Fruit fly (Drosophila melanogaster) whole organism, embryonic: ENCODE data around the gene Pep.

Source experiments
- Adf1 ChIP-seq: fragments of 200-800 bp; sonication (Bioruptor generic); IDR thresholded peaks from 2 replicates; pipeline ENCODE4 v1.3.6; 2022; ENCODE audit warnings: missing biosample characterization, missing genetic modification characterization
- BEAF-32 ChIP-seq: fragments of 200-800 bp; sonication (Bioruptor generic); optimal IDR thresholded peaks from 3 replicates; lab custom pipeline; 2017; ENCODE audit warnings: missing biosample characterization, missing genetic modification characterization, mild to moderate bottlenecking, moderate library complexity, missing genetic modification reagents
- CG10321 ChIP-seq: fragments of 200-800 bp; sonication (Bioruptor generic); IDR thresholded peaks from 2 replicates; pipeline ENCODE4 v1.3.6; 2022; ENCODE audit warnings: missing biosample characterization, missing genetic modification characterization
- CG12769 ChIP-seq: fragments of 200-800 bp; sonication (Bioruptor generic); optimal IDR thresholded peaks from 2 replicates; lab custom pipeline; 2019; ENCODE audit warnings: missing biosample characterization, mild to moderate bottlenecking, missing genetic modification characterization, moderate library complexity
- CG14441 ChIP-seq: fragments of 200-800 bp; sonication (Bioruptor generic); IDR thresholded peaks from 2 replicates; pipeline ENCODE4 v1.3.6; 2022; ENCODE audit warnings: missing biosample characterization, missing genetic modification characterization
- CG14667 ChIP-seq: fragments of 200-800 bp; sonication (Bioruptor generic); IDR thresholded peaks from 2 replicates; pipeline ENCODE4 v1.3.6; 2022; ENCODE audit warnings: missing biosample characterization, missing genetic modification characterization
- CG1529 ChIP-seq: fragments of 200-800 bp; sonication (Bioruptor generic); optimal IDR thresholded peaks from 3 replicates; lab custom pipeline; 2018; ENCODE audit warnings: missing biosample characterization, missing genetic modification characterization
- CG16863 ChIP-seq: fragments of 200-800 bp; sonication (Bioruptor generic); optimal IDR thresholded peaks from 3 replicates; lab custom pipeline; 2016; ENCODE audit warnings: missing biosample characterization, missing genetic modification characterization
- CG2120 ChIP-seq: fragments of 200-800 bp; sonication (Bioruptor generic); optimal IDR thresholded peaks from 3 replicates; lab custom pipeline; 2016; ENCODE audit warnings: missing biosample characterization, missing genetic modification characterization
- CG2875 ChIP-seq: fragments of 200-800 bp; sonication (Bioruptor generic); optimal IDR thresholded peaks from 2 replicates; lab custom pipeline; 2017; ENCODE audit warnings: missing biosample characterization, mild to moderate bottlenecking, missing genetic modification characterization, missing genetic modification reagents
- CG31224 ChIP-seq: fragments of 200-800 bp; sonication (Bioruptor generic); IDR thresholded peaks from 2 replicates; pipeline ENCODE4 v1.3.6; 2022; ENCODE audit warnings: missing biosample characterization, missing genetic modification characterization
- CG34224 ChIP-seq: fragments of 200-800 bp; sonication (Bioruptor generic); IDR thresholded peaks from 3 replicates; pipeline ENCODE4 v1.3.6; 2022; ENCODE audit warnings: missing biosample characterization, missing genetic modification characterization; ENCODE audit not compliant: partially characterized antibody
- CG34376 ChIP-seq: fragments of 200-800 bp; sonication (Bioruptor generic); optimal IDR thresholded peaks from 2 replicates; lab custom pipeline; 2018; ENCODE audit warnings: missing biosample characterization, mild to moderate bottlenecking, missing genetic modification characterization
- CG4424 ChIP-seq: fragments of 200-800 bp; sonication (Bioruptor generic); optimal IDR thresholded peaks from 3 replicates; lab custom pipeline; 2016; ENCODE audit warnings: missing biosample characterization, missing genetic modification characterization
- CG5180 ChIP-seq: fragments of 200-800 bp; sonication (Bioruptor generic); optimal IDR thresholded peaks from 3 replicates; lab custom pipeline; 2017; ENCODE audit warnings: missing biosample characterization, missing genetic modification characterization, mild to moderate bottlenecking, moderate library complexity, missing genetic modification reagents
- CG6175 ChIP-seq: fragments of 200-800 bp; sonication (Bioruptor generic); IDR thresholded peaks from 3 replicates; pipeline ENCODE4 v1.3.6; 2022; ENCODE audit warnings: missing biosample characterization, missing genetic modification characterization
- CG6813 ChIP-seq: fragments of 200-800 bp; sonication (Bioruptor generic); optimal IDR thresholded peaks from 2 replicates; lab custom pipeline; 2017; ENCODE audit warnings: missing biosample characterization, missing genetic modification characterization, mild to moderate bottlenecking, moderate library complexity, missing genetic modification reagents
- CG7963 ChIP-seq: fragments of 200-800 bp; sonication (Bioruptor generic); IDR thresholded peaks from 3 replicates; pipeline ENCODE4 v1.3.6; 2022; ENCODE audit warnings: missing biosample characterization, missing genetic modification characterization; ENCODE audit not compliant: partially characterized antibody
- CG8478 ChIP-seq: fragments of >200 bp; optimal IDR thresholded peaks from 2 replicates; lab custom pipeline; 2018
- Eip74EF ChIP-seq, 2 experiments: fragments of 200-800 bp in 1 of 2; fragments of >200 bp in 1 of 2; sonication (Bioruptor generic) in 1 of 2; optimal IDR thresholded peaks; 2 replicates each; lab custom pipeline; 2017 to 2019; ENCODE audit warnings: missing biosample characterization in 2 of 2, missing genetic modification characterization in 2 of 2, mild to moderate bottlenecking in 1 of 2, moderate library complexity in 1 of 2
- GATAe ChIP-seq: fragments of 200-800 bp; sonication (Bioruptor generic); conservative IDR thresholded peaks from 2 replicates; pipeline ENCODE4 v1.3.6; 2022; ENCODE audit warnings: missing biosample characterization, missing genetic modification characterization
- Hmr ChIP-seq: fragments of 200-800 bp; sonication (Bioruptor generic); optimal IDR thresholded peaks from 3 replicates; lab custom pipeline; 2017; ENCODE audit warnings: mild to moderate bottlenecking, missing biosample characterization, missing genetic modification reagents, missing genetic modification characterization
- Hr78 ChIP-seq, 2 experiments: fragments of 200-800 bp in 1 of 2; fragments of >200 bp in 1 of 2; sonication (Bioruptor generic) in 1 of 2; optimal IDR thresholded peaks; 2 replicates each; lab custom pipeline; 2017 to 2019; ENCODE audit warnings: missing biosample characterization in 2 of 2, missing genetic modification characterization in 2 of 2, mild to moderate bottlenecking in 1 of 2, moderate library complexity in 1 of 2
- Med ChIP-seq: fragments of 200-800 bp; sonication (Bioruptor generic); peaks from one replicate; lab custom pipeline; 2016; ENCODE audit warnings: missing biosample characterization, missing genetic modification characterization, mild to moderate bottlenecking, inconsistent platforms, moderate library complexity
- Mes4 ChIP-seq: fragments of 200-800 bp; sonication (Bioruptor generic); optimal IDR thresholded peaks from 2 replicates; lab custom pipeline; 2016; ENCODE audit warnings: missing biosample characterization, missing genetic modification characterization
- Nf-YC ChIP-seq: fragments of 200-800 bp; optimal IDR thresholded peaks from 3 replicates; lab custom pipeline; 2019; ENCODE audit warnings: missing biosample characterization, mild to moderate bottlenecking, missing genetic modification characterization, moderate library complexity
- Scr ChIP-seq: fragments of 200-800 bp; sonication (Bioruptor generic); IDR thresholded peaks from 2 replicates; pipeline ENCODE4 v1.3.6; 2022; ENCODE audit warnings: missing biosample characterization, missing genetic modification characterization; ENCODE audit not compliant: partially characterized antibody
- Sry-δ ChIP-seq: fragments of 200-800 bp; sonication (Bioruptor generic); optimal IDR thresholded peaks from 2 replicates; lab custom pipeline; 2016; ENCODE audit warnings: missing biosample characterization, missing genetic modification characterization
- ara ChIP-seq: fragments of 200-800 bp; sonication (Bioruptor generic); IDR thresholded peaks from 2 replicates; pipeline ENCODE4 v1.3.6; 2022; ENCODE audit warnings: missing biosample characterization, missing genetic modification characterization
- chinmo ChIP-seq: fragments of 200-800 bp; sonication (Bioruptor generic); IDR thresholded peaks from 4 replicates; pipeline ENCODE4 v1.3.6; 2022; ENCODE audit warnings: missing biosample characterization, missing genetic modification characterization; ENCODE audit not compliant: partially characterized antibody
- corto ChIP-seq: fragments of 200-800 bp; sonication (Bioruptor generic); optimal IDR thresholded peaks from 2 replicates; lab custom pipeline; 2016; ENCODE audit warnings: missing biosample characterization, mild to moderate bottlenecking, missing genetic modification characterization, moderate library complexity
- ftz-f1 ChIP-seq: fragments of 200-800 bp; sonication (Bioruptor generic); optimal IDR thresholded peaks from 2 replicates; lab custom pipeline; 2016; ENCODE audit warnings: missing biosample characterization, missing genetic modification characterization
- gro ChIP-seq: fragments of 200-800 bp; sonication (Bioruptor generic); optimal IDR thresholded peaks from 2 replicates; lab custom pipeline; 2016; ENCODE audit warnings: missing biosample characterization, missing genetic modification characterization
- hbn ChIP-seq: fragments of 200-800 bp; sonication (Bioruptor generic); IDR thresholded peaks from 2 replicates; pipeline ENCODE4 v1.3.6; 2022; ENCODE audit warnings: missing biosample characterization, missing genetic modification characterization; ENCODE audit not compliant: partially characterized antibody
- hkb ChIP-seq, 2 experiments: fragments of 200-800 bp in 1 of 2; fragments of >200 bp in 1 of 2; sonication (Bioruptor generic) in 1 of 2; IDR thresholded peaks in 1 of 2; optimal IDR thresholded peaks in 1 of 2; 2 replicates each; pipeline versions ENCODE4 v1.3.6 to Lab custom; 2017 to 2022; ENCODE audit warnings: missing biosample characterization in 1 of 2, missing genetic modification characterization in 1 of 2
- jigr1 ChIP-seq: fragments of 200-800 bp; sonication (Bioruptor generic); IDR thresholded peaks from 3 replicates; pipeline ENCODE4 v1.3.6; 2022; ENCODE audit warnings: missing biosample characterization, missing genetic modification characterization
- lola ChIP-seq, 3 experiments: fragments of >200 bp in 2 of 3; fragments of 200-800 bp in 1 of 3; sonication (Bioruptor generic) in 1 of 3; optimal IDR thresholded peaks; 2 replicates each; lab custom pipeline; 2017 to 2019; ENCODE audit warnings: missing biosample characterization in 3 of 3, missing genetic modification characterization in 3 of 3, mild to moderate bottlenecking in 1 of 3, moderate library complexity in 1 of 3
- phol ChIP-seq: fragments of 200-800 bp; sonication (Bioruptor generic); optimal IDR thresholded peaks from 3 replicates; lab custom pipeline; 2018; ENCODE audit warnings: missing biosample characterization, mild to moderate bottlenecking, missing genetic modification characterization, moderate library complexity
- pros ChIP-seq: fragments of 200-800 bp; sonication (Bioruptor generic); optimal IDR thresholded peaks from 3 replicates; lab custom pipeline; 2019; ENCODE audit warnings: missing biosample characterization, mild to moderate bottlenecking, missing genetic modification characterization, moderate library complexity
- slou ChIP-seq: fragments of 200-800 bp; sonication (Bioruptor generic); optimal IDR thresholded peaks from 3 replicates; lab custom pipeline; 2016; ENCODE audit warnings: missing biosample characterization, missing genetic modification characterization
- ssp ChIP-seq: fragments of 200-800 bp; sonication (Bioruptor generic); IDR thresholded peaks from 2 replicates; pipeline ENCODE4 v1.3.6; 2022; ENCODE audit warnings: missing biosample characterization, missing genetic modification characterization
- sug ChIP-seq: fragments of 200-800 bp; optimal IDR thresholded peaks from 2 replicates; lab custom pipeline; 2019; ENCODE audit warnings: missing biosample characterization, mild to moderate bottlenecking, missing genetic modification characterization, moderate library complexity
- tup ChIP-seq: fragments of 200-800 bp; sonication (Bioruptor generic); optimal IDR thresholded peaks from 2 replicates; lab custom pipeline; 2016; ENCODE audit warnings: missing biosample characterization, mild to moderate bottlenecking, missing genetic modification characterization, moderate library complexity
- tx ChIP-seq: fragments of 200-800 bp; sonication (Bioruptor generic); optimal IDR thresholded peaks from 2 replicates; lab custom pipeline; 2016; ENCODE audit warnings: missing biosample characterization, missing genetic modification characterization
- unc-4 ChIP-seq: fragments of 200-800 bp; sonication (Bioruptor generic); IDR thresholded peaks from 2 replicates; pipeline ENCODE4 v1.3.6; 2022; ENCODE audit warnings: missing biosample characterization, missing genetic modification characterization; ENCODE audit not compliant: partially characterized antibody
- yki ChIP-seq: fragments of >200 bp; optimal IDR thresholded peaks from 3 replicates; lab custom pipeline; 2018
- z ChIP-seq: fragments of 200-800 bp; sonication (Bioruptor generic); IDR thresholded peaks from 3 replicates; pipeline ENCODE4 v1.3.6; 2022; ENCODE audit warnings: missing biosample characterization, missing genetic modification characterization

Gene Pep

DNA sequence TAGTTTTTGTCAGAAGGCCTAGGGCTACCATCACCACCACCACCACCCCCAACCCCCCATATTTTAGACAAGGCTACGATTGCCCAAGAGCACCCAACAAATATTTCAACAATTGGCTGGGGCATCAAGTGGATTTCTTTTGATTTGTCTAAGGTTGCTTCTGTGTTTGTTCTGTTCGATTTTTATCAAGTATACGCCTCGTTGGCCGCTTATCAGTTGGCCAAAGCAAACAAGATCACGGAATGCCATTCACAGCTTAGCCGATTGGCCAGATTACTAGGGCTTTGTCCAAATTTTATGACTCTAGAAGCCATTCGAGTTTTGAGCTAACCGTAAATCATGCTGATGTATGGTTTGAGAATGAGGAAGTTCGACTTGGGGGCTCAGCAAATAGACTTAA lies 29.0 kb downstream of the Pep start (continued):
- TF ChIP-seq CG7963 (GFP tag; lab: Robert Waterston, UW) (no peak), Sry-δ (no peak), Hmr (peak; percentile 6), GATAe (GFP tag; lab: Robert Waterston, UW) (0 out of 2 replicates have a peak, but pooled peaks have one; percentile 28), sug (peak; percentile 27), lola (GFP tag; optimal IDR thresholded peaks at IDR 0.05; lab: Kevin White, UChicago) (no peak), CG5180 (no peak), gro (GFP tag; lab: Kevin White, UChicago) (no peak), yki (lab: Kevin White, UChicago) (no peak), ssp (no peak), CG2120 (GFP tag; lab: Kevin White, UChicago) (no peak)
- TF ChIP-seq, all 482 proteins: peak for 15

DNA sequence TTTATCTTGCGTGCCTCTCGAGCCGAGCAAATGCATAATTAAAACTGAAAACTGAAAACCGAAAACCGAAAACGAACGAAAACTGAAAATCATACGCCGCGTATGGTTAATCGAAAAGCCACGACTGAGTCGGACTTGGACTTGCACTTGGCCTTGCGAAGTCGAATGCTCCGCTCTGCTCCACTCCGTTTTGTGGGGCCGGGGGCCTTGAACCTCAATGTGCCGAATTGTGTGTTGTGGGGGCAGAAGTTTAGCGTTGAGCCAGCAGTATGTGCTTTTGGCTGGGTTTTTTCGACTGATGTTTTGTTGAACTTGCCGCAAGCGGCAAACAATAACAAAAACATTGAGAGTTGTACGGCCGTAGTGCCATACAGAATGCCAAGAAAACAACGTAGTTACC lies 29.6 kb downstream of the Pep start:
- TF ChIP-seq Med (GFP tag; lab: Kevin White, UChicago), result peak; percentile 54
- peak; percentile 87 for TF ChIP-seq ftz-f1 (GFP tag; lab: Kevin White, UChicago)
- peak; percentile 19 for TF ChIP-seq pros (GFP tag; lab: Kevin White, UChicago)
- TF ChIP-seq ara (GFP tag; lab: Robert Waterston, UW), result 0 out of 2 replicates have a peak, but pooled peaks have one; percentile 10
- TF ChIP-seq z (GFP tag; lab: Robert Waterston, UW), result peak; percentile 60; the same call in 2 of the 3 replicates
- peak; percentile 20 for TF ChIP-seq hkb (optimal IDR thresholded peaks at IDR 0.05; lab: Kevin White, UChicago)
- TF ChIP-seq hkb (GFP tag; IDR thresholded peaks at IDR 0.05; lab: Robert Waterston, UW), result no peak
- peak; percentile 76; the same call in 2 of the 4 replicates for TF ChIP-seq chinmo (GFP tag; lab: Robert Waterston, UW)
- TF ChIP-seq tx (GFP tag; lab: Kevin White, UChicago), result no peak
- peak in 1 of 2 experiments; percentile 18 for TF ChIP-seq Eip74EF (GFP tag; optimal IDR thresholded peaks at IDR 0.05; lab: Kevin White, UChicago)
- TF ChIP-seq CG2875 (GFP tag; lab: Kevin White, UChicago), result no peak
- peak in 1 of 2 experiments; percentile 4 for TF ChIP-seq Hr78 (GFP tag; optimal IDR thresholded peaks at IDR 0.05; lab: Kevin White, UChicago)
- TF ChIP-seq CG4424 (GFP tag; lab: Kevin White, UChicago), result no peak
- no peak for TF ChIP-seq tup

DNA sequence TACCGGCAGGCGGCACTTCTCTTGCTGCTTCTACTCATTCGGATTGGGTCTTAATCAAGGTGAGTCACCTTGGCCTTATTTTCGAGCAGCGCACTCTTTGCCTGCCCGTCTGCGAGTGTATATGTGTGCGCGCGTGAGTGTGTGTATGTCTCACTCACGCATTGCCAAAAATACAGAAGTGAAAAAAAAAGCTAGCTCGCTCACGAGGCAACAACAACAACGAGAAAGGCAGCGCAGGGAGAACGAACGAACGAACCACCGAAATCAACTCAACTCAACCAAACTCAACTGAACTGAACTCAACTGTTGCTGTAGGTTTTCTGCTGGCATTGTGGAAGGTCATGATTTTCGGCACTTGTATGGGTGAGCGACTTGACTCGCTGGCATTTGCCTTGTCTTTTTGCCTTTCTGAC lies 30.9 kb downstream of the Pep start:
- TF ChIP-seq CG34376 (GFP tag; lab: Kevin White, UChicago) (peak; percentile 64), Scr (GFP tag; lab: Robert Waterston, UW) (peak; percentile 37; the same call in 1 of the 2 replicates), CG16863 (no peak), CG31224 (GFP tag; lab: Robert Waterston, UW) (no peak), CG8478 (lab: Kevin White, UChicago) (peak; percentile 52), corto (GFP tag; lab: Kevin White, UChicago) (peak; percentile 3), CG6175 (GFP tag; lab: Robert Waterston, UW) (no peak), CG14441 (GFP tag; lab: Robert Waterston, UW) (no peak), unc-4 (GFP tag; lab: Robert Waterston, UW) (peak; percentile 30; the same call in 1 of the 2 replicates), CG6813 (GFP tag; lab: Kevin White, UChicago) (peak; percentile 17), CG10321 (no peak), CG12769 (tag; lab: Kevin White, UChicago) (peak; percentile 62), Adf1 (GFP tag; lab: Robert Waterston, UW) (peak; percentile 71; the same call in 1 of the 2 replicates), sug (peak; percentile 62), CG14667 (no peak), jigr1 (no peak), Mes4 (GFP tag; lab: Kevin White, UChicago) (no peak), BEAF-32 (GFP tag; lab: Kevin White, UChicago) (peak; percentile 26), Nf-YC (tag; lab: Kevin White, UChicago) (peak; percentile 41), CG1529 (GFP tag; lab: Kevin White, UChicago) (no peak), slou (GFP tag; lab: Kevin White, UChicago) (no peak), CG34224 (GFP tag; lab: Robert Waterston, UW) (peak; percentile 58; the same call in 1 of the 3 replicates), hbn (no peak), phol (no peak)
